Fruit fly (Drosophila melanogaster) Kc167 (cell line): Measurements from ENCODE around the gene Gycbeta100B.

Source experiments
- Myc ChIP-seq: fragments of >200 bp; optimal IDR thresholded peaks from 2 replicates; lab custom pipeline; 2017; ENCODE audit warnings: missing external identifiers
- Sin3A ChIP-seq: fragments of >200 bp; optimal IDR thresholded peaks from 2 replicates; lab custom pipeline; 2018; ENCODE audit warnings: missing external identifiers
- h ChIP-seq: fragments of >200 bp; optimal IDR thresholded peaks from 3 replicates; lab custom pipeline; 2018; ENCODE audit warnings: missing external identifiers
- insv ChIP-seq: fragments of >200 bp; optimal IDR thresholded peaks from 3 replicates; lab custom pipeline; 2018; ENCODE audit warnings: missing external identifiers
- psq ChIP-seq: fragments of >200 bp; optimal IDR thresholded peaks from 2 replicates; lab custom pipeline; 2017; ENCODE audit warnings: missing external identifiers
- ttk ChIP-seq: sonication (Bioruptor generic); optimal IDR thresholded peaks from 2 replicates; lab custom pipeline; 2017; ENCODE audit warnings: missing external identifiers

The Gycbeta100B gene

DNA sequence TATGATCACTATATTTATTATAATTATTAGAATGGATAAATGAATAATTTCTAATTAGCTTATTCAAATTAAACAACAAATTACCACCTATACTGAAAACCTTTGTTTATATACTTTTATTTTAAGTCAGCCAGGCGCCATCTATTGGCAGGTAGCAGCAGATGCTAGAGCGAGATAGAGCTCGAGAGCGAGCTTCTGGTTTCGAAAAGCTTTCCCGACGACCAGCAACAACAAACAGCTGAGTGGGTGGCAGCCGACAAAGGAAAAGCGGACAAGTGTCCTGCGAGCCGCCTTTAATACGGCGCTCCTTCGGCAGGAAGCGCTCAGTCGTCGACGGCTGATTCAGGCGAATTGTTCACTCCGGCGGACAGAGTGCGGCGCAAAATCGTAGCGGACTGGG, at the start of gene Gycbeta100B:
Gene Gycbeta100B (plus strand): TSS at position 337 of the 400 bp plus-strand sequence.
- no peak for TF ChIP-seq Sin3A (lab: Kevin White, UChicago)
- peak; percentile 77 for TF ChIP-seq h
- TF ChIP-seq ttk = no peak
- TF ChIP-seq Myc = no peak

- TF ChIP-seq h = no peak
- TF ChIP-seq psq = no peak
- TF ChIP-seq Myc = no peak
- no peak for TF ChIP-seq ttk
- no peak for TF ChIP-seq Sin3A (lab: Kevin White, UChicago)
- no peak for TF ChIP-seq insv (lab: Kevin White, UChicago)
Observed at dm6 chr3R:31086394-31086793, 47.8 kb upstream of the Gycbeta100B start.

- TF ChIP-seq h (no peak), Myc (no peak), ttk (no peak), Sin3A (lab: Kevin White, UChicago) (no peak), psq (no peak), insv (lab: Kevin White, UChicago) (no peak)
Observed at dm6 chr3R:31089985-31090384, 44.2 kb upstream of the Gycbeta100B start.

- TF ChIP-seq Sin3A (lab: Kevin White, UChicago) (no peak), ttk (no peak), insv (lab: Kevin White, UChicago) (no peak), psq (no peak), h (no peak), Myc (no peak)
Observed at dm6 chr3R:31097221-31097620, 37.0 kb upstream of the Gycbeta100B start, which contains the start of gene CG11317. Gene CG11317, minus strand, starts transcription at chr3R:31097321.

- TF ChIP-seq insv (lab: Kevin White, UChicago) = no peak
- TF ChIP-seq Myc = no peak
- no peak for TF ChIP-seq h
- no peak for TF ChIP-seq psq
- no peak for TF ChIP-seq ttk
- no peak for TF ChIP-seq Sin3A (lab: Kevin White, UChicago)
Observed at dm6 chr3R:31101069-31101468, 33.1 kb upstream of the Gycbeta100B start, which contains the start of gene CG15553. Gene CG15553, minus strand, starts transcription at chr3R:31101169.

DNA sequence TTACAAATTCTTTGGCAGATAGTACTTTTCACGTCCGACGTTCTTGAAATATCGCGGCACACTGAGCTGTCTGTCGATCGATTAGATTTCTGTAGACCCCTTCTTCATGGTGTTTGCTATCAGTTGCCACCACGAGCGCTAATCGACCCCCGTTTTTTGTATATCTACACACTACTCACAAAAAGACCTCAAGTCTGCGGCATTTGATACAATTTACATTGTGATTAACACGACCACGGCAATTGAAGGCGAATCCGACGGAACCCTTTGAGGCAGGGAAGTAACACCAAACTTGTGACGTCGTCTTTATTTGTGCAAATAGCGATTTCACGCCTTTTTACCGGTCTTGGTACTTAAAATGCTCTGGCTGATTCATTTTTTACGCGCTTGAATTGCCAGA, 25.1 kb upstream of the Gycbeta100B start, which contains the start of gene Mayo:
Gene Mayo (minus strand): TSS at position 66 of the 400 bp plus-strand sequence.
- TF ChIP-seq Myc = no peak
- TF ChIP-seq Sin3A (lab: Kevin White, UChicago) = no peak
- no peak for TF ChIP-seq h
- TF ChIP-seq psq = no peak
- no peak for TF ChIP-seq ttk
- no peak for TF ChIP-seq insv (lab: Kevin White, UChicago)

DNA sequence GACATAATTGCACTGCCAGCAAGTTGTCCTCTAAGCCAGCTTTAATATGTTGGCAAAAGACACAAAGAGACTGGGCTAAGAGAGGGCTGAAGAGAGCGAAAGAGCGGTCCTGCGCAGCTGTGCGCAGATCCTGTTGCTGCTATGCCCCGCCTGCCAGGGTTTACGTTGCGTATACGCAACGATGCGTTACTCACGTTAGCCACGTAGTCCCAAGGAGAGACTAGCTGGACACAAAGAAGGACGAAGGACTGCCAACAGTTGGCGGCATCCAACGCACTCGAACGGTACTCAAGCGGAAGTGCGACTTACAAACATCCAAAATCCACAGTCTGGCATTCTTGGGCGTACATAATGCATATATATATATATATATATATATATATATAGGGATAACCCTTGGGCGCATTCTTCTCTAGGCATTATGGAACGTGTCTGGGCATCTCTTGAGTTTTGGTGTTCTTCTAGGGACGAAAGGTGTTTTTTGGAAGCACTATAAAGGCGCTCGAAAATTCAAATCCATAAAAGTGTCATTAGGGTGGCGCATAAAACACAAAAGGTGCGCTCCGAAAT, 14.3 kb upstream of the Gycbeta100B start:
- no peak for TF ChIP-seq ttk
- no peak for TF ChIP-seq h
- TF ChIP-seq psq = no peak
- no peak for TF ChIP-seq Myc
- no peak for TF ChIP-seq Sin3A (lab: Kevin White, UChicago)
- TF ChIP-seq insv (lab: Kevin White, UChicago) = no peak

DNA sequence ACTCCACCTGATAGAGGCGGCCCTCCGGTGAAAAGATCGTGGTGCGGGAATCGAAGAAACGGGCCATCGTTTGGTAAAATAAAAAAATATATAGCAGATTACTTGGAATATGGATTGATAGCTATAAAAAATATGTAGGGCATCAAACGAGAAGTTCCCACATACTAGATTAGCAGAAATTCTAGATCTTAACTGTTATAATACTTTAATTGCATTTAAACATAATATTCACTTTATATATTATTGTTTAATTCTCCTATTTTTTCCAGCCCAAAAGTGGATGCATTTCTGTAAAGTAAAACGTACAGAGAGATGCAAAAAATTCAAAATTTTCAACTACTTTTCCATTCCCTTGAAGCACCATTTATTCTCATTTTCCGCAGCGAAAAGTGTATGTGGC, 10.9 kb upstream of the Gycbeta100B start, which contains the start of gene Prosalpha3T:
Gene Prosalpha3T (minus strand): TSS at position 101 of the 400 bp plus-strand sequence.
- no peak for TF ChIP-seq ttk

DNA sequence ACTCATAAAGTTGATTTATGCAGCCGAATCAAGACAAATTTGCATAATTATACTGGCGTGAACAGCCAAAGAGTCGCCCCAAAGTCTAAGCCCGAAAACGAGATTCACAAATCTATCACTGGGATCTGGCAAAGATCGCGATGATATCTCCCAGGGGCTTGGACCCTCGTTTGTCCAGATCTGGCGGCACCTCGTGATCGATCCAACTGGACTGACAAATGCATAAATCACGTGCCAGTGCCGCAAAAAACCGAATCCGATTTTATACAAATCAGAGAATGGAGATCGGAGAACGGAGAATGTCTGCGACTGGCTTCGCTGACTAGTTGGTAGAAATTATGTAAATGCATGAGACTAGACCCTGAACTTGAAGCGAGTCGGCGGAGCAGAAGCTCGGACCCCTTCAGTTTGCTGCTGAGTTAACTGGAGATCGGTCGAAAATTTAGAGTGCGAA, 8.4 kb upstream of the Gycbeta100B start, which contains the start of gene CG15554:
Gene CG15554 (plus strand): TSS at position 404 of the 454 bp plus-strand sequence.
- no peak for TF ChIP-seq h
- no peak for TF ChIP-seq psq
- TF ChIP-seq Myc = no peak
- TF ChIP-seq insv (lab: Kevin White, UChicago) = no peak
- TF ChIP-seq ttk = no peak
- TF ChIP-seq Sin3A (lab: Kevin White, UChicago) = no peak

dm6 chr3R:31127357-31127775, 6.8 kb upstream of the Gycbeta100B start:
- TF ChIP-seq ttk (no peak), Sin3A (lab: Kevin White, UChicago) (no peak), Myc (no peak), insv (lab: Kevin White, UChicago) (no peak), psq (no peak), h (no peak)

dm6 chr3R:31130566-31130965, 3.6 kb upstream of the Gycbeta100B start, which contains the start of gene Ktch:
Gene Ktch, minus strand, starts transcription at chr3R:31130666.
- TF ChIP-seq h = no peak
- no peak for TF ChIP-seq Sin3A (lab: Kevin White, UChicago)
- TF ChIP-seq psq = no peak

DNA sequence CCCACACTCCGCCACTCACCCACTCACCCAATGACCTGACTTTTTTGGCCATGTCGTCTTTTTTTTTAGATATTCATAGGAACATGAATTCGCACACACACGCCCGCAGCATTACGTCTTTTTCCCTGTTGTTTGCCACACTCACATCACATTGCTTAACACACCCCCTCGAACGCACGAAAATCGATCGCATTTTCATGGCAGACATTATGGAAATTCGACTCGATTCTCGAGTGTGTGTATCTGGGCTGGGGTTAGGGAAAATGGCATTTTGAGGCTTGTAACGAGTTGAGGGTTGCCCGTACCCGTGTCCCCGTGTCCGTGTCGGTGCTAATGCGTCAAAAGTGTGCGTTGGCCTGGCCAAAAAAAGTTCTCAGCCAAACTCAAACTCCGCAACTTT, 7.5 kb downstream of the Gycbeta100B start:
- TF ChIP-seq ttk (no peak), h (no peak), Myc (no peak), Sin3A (lab: Kevin White, UChicago) (no peak), psq (no peak), insv (lab: Kevin White, UChicago) (no peak)

DNA sequence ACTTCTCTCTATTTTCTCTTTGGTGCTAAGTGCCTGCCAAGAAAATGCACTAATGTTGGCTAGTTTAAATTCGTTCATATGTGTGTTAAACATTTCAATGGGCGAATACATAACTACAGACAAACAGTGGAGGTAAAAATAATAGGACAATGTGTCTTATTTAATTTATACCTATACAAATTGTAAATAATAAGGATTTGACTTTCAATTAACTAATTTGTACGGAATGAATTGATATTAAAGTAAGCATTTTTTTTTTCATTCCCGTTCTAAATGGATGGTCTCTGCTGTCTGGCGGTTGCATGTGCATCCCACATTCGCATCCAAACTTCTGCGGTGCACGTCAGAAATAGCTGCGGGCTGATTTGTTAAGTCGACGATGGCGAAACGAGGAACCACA, 12.7 kb downstream of the Gycbeta100B start:
- TF ChIP-seq Sin3A (lab: Kevin White, UChicago) (no peak), psq (no peak), Myc (no peak), h (no peak), ttk (no peak), insv (lab: Kevin White, UChicago) (no peak)

DNA sequence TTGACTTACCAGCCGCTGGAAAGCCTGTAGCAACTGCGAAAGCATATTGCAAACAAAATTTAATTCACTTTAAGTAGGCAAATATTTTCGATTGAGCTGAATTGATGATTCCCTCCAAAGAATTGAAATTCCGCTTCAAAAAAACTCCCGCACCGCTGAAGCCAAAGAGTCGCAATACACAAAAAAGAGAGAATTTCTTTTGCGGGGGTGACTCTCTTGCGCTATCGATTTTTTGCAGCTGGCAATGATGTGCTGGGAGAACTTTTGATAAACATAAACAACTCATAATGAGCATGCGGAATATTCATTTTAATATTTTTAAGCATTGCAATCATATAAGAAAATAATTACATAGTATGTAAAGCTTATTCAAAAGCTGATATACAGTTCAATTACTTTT, 34.2 kb downstream of the Gycbeta100B start:
- TF ChIP-seq h (no peak), insv (lab: Kevin White, UChicago) (no peak), psq (no peak), Sin3A (lab: Kevin White, UChicago) (no peak), ttk (no peak), Myc (no peak)
